Fruit fly (Drosophila melanogaster) whole organism, wandering third instar larva: ENCODE measurements around the gene DIP2.
A peak's percentile ranks its signal among the peaks of the same experiment; 100 is the strongest.

Source experiments
- Abd-B ChIP-seq: fragments of >200 bp; optimal IDR thresholded peaks from 2 replicates; lab custom pipeline; 2017; ENCODE audit warnings: missing biosample characterization, missing genetic modification characterization
- CG32264 ChIP-seq: fragments of 200-800 bp; sonication (Bioruptor generic); optimal IDR thresholded peaks from 2 replicates; lab custom pipeline; 2016; ENCODE audit warnings: missing biosample characterization, missing genetic modification characterization
- CG9705 ChIP-seq: fragments of 200-800 bp; sonication (Bioruptor generic); optimal IDR thresholded peaks from 2 replicates; lab custom pipeline; 2018; ENCODE audit warnings: missing biosample characterization, mild to moderate bottlenecking, missing genetic modification characterization
- CrebA ChIP-seq: fragments of 200-800 bp; sonication (Bioruptor generic); optimal IDR thresholded peaks from 2 replicates; lab custom pipeline; 2016; ENCODE audit warnings: missing biosample characterization, mild to moderate bottlenecking, missing genetic modification characterization, borderline replicate concordance
- Dif ChIP-seq: fragments of 200-275, 200-300 bp; sonication (Bioruptor generic); optimal IDR thresholded peaks from 2 replicates; lab custom pipeline; 2018; ENCODE audit warnings: missing biosample characterization, missing genetic modification characterization; ENCODE audit not compliant: partially characterized antibody
- GATAd ChIP-seq: sonication (Bioruptor generic); optimal IDR thresholded peaks from 2 replicates; lab custom pipeline; 2016; ENCODE audit warnings: missing biosample characterization, missing genetic modification characterization
- HLH106 ChIP-seq: fragments of 200-800 bp; optimal IDR thresholded peaks from 3 replicates; lab custom pipeline; 2019; ENCODE audit warnings: missing biosample characterization, mild to moderate bottlenecking, missing genetic modification characterization, moderate library complexity
- Jra ChIP-seq: sonication (Bioruptor generic); optimal IDR thresholded peaks from 2 replicates; lab custom pipeline; 2016; ENCODE audit warnings: missing biosample characterization, missing genetic modification characterization
- Mio ChIP-seq: sonication (Bioruptor generic); optimal IDR thresholded peaks from 2 replicates; lab custom pipeline; 2016; ENCODE audit warnings: missing biosample characterization, missing genetic modification characterization
- Myc ChIP-seq: fragments of >200 bp; optimal IDR thresholded peaks from 2 replicates; lab custom pipeline; 2017
- N ChIP-seq: fragments of >200 bp; optimal IDR thresholded peaks from 2 replicates; lab custom pipeline; 2018; ENCODE audit warnings: missing biosample characterization, missing external identifiers, missing genetic modification characterization
- Rel ChIP-seq, 2 experiments: fragments of 200-800 bp; sonication (Bioruptor generic) in 1 of 2; optimal IDR thresholded peaks; 2 replicates in 1 of 2; 3 replicates in 1 of 2; lab custom pipeline; 2016 to 2019; ENCODE audit warnings: mild to moderate bottlenecking in 2 of 2, missing biosample characterization in 2 of 2, missing genetic modification characterization in 2 of 2, moderate library complexity in 1 of 2
- br ChIP-seq: fragments of 200-800 bp; sonication (Bioruptor generic); optimal IDR thresholded peaks from 2 replicates; lab custom pipeline; 2016; ENCODE audit warnings: missing biosample characterization, missing genetic modification characterization
- brk ChIP-seq: fragments of 200-800 bp; sonication (Bioruptor generic); optimal IDR thresholded peaks from 2 replicates; lab custom pipeline; 2016; ENCODE audit warnings: missing biosample characterization, mild to moderate bottlenecking, missing genetic modification characterization
- dl ChIP-seq, 2 experiments: fragments of 175-275, 200-275 bp in 1 of 2; fragments of 200-275 bp in 1 of 2; sonication (Bioruptor generic); optimal IDR thresholded peaks; lab custom pipeline; 2018; ENCODE audit warnings: mild to moderate bottlenecking in 2 of 2, missing biosample characterization in 2 of 2, missing genetic modification characterization in 2 of 2, moderate library complexity in 2 of 2; ENCODE audit not compliant: partially characterized antibody in 2 of 2, insufficient read depth in 1 of 2
- foxo ChIP-seq, 2 experiments: fragments of 200-800 bp; sonication (Bioruptor generic); optimal IDR thresholded peaks; 2 replicates in 1 of 2; 3 replicates in 1 of 2; lab custom pipeline; 2016 to 2017; ENCODE audit warnings: missing biosample characterization in 2 of 2, missing genetic modification characterization in 2 of 2
- fru ChIP-seq: fragments of 200-800 bp; sonication (Bioruptor generic); optimal IDR thresholded peaks from 3 replicates; lab custom pipeline; 2016; ENCODE audit warnings: missing biosample characterization, mild to moderate bottlenecking, missing genetic modification characterization
- h ChIP-seq: fragments of 200-800 bp; sonication (Bioruptor generic); optimal IDR thresholded peaks from 3 replicates; lab custom pipeline; 2016; ENCODE audit warnings: missing biosample characterization, mild to moderate bottlenecking, missing genetic modification characterization
- jim ChIP-seq: fragments of 175-275, 200-325 bp; sonication (Bioruptor generic); optimal IDR thresholded peaks from 2 replicates; lab custom pipeline; 2016; ENCODE audit warnings: missing biosample characterization, mild to moderate bottlenecking, missing genetic modification characterization
- lola ChIP-seq: fragments of >200 bp; optimal IDR thresholded peaks from 2 replicates; lab custom pipeline; 2017; ENCODE audit warnings: missing biosample characterization, missing genetic modification characterization
- psq ChIP-seq: fragments of 200-800 bp; sonication (Bioruptor generic); optimal IDR thresholded peaks from 3 replicates; lab custom pipeline; 2017; ENCODE audit warnings: missing biosample characterization, mild to moderate bottlenecking, missing genetic modification characterization, moderate library complexity
- sage ChIP-seq: fragments of 200-800 bp; sonication (Bioruptor generic); optimal IDR thresholded peaks from 2 replicates; lab custom pipeline; 2016; ENCODE audit warnings: missing biosample characterization, mild to moderate bottlenecking, missing genetic modification characterization
- tai ChIP-seq: sonication (Bioruptor generic); optimal IDR thresholded peaks from 2 replicates; lab custom pipeline; 2016; ENCODE audit warnings: missing biosample characterization, missing genetic modification characterization
- usp ChIP-seq: fragments of >200 bp; optimal IDR thresholded peaks from 2 replicates; lab custom pipeline; 2017; ENCODE audit warnings: missing biosample characterization, missing genetic modification characterization
- woc ChIP-seq: sonication (Bioruptor generic); optimal IDR thresholded peaks from 2 replicates; lab custom pipeline; 2016; ENCODE audit warnings: missing biosample characterization, mild to moderate bottlenecking, missing genetic modification characterization

Gene DIP2

dm6 chr3L:203536-204135, 54.1 kb downstream of the DIP2 start, which contains the start of gene NitFhit:
Gene NitFhit (plus strand): TSS chr3L:203730.
- no peak for TF ChIP-seq HLH106 (tag; lab: Kevin White, UChicago)
- TF ChIP-seq CG32264, result no peak
- TF ChIP-seq CrebA, result no peak
- no peak for TF ChIP-seq psq (GFP tag; lab: Kevin White, UChicago)
- TF ChIP-seq usp (GFP tag; lab: Kevin White, UChicago), result no peak
- TF ChIP-seq CG9705 (GFP tag; lab: Kevin White, UChicago), result no peak
- no peak for TF ChIP-seq h (GFP tag; lab: Kevin White, UChicago)
- no peak for TF ChIP-seq br (GFP tag; lab: Kevin White, UChicago)
- TF ChIP-seq Myc, result peak; percentile 6
- no peak for TF ChIP-seq Mio (GFP tag; lab: Kevin White, UChicago)
- no peak for TF ChIP-seq lola
- no peak for TF ChIP-seq tai
- TF ChIP-seq jim (GFP tag; lab: Kevin White, UChicago), result no peak
- TF ChIP-seq Dif, result no peak
- TF ChIP-seq Jra (GFP tag; lab: Kevin White, UChicago), result no peak
- no peak for TF ChIP-seq dl (GFP tag; optimal IDR thresholded peaks at IDR 0.05; lab: Kevin White, UChicago; ENCODE audit: insufficient read depth in 1 of 2, partially characterized antibody in 2 of 2)
- no peak for TF ChIP-seq Rel (GFP tag; optimal IDR thresholded peaks at IDR 0.05; lab: Kevin White, UChicago)
- TF ChIP-seq Rel (tag; optimal IDR thresholded peaks at IDR 0.05; lab: Kevin White, UChicago), result peak; percentile 32
- no peak for TF ChIP-seq brk (GFP tag; lab: Kevin White, UChicago)
- no peak for TF ChIP-seq foxo (GFP tag; optimal IDR thresholded peaks at IDR 0.05; lab: Kevin White, UChicago)
- TF ChIP-seq sage (GFP tag; lab: Kevin White, UChicago), result no peak
- no peak for TF ChIP-seq GATAd (GFP tag; lab: Kevin White, UChicago)
- no peak for TF ChIP-seq N (GFP tag; lab: Kevin White, UChicago)
- TF ChIP-seq fru (GFP tag; lab: Kevin White, UChicago), result peak; percentile 38
- TF ChIP-seq Abd-B (GFP tag; lab: Kevin White, UChicago), result no peak
- TF ChIP-seq woc, result no peak
- TF ChIP-seq, all 38 proteins: peak for 3
